Worm (Caenorhabditis elegans) whole organism, L4/young adult: ENCODE measurements around the gene tnt-4.

Experiments
- W03F9.2 ChIP-seq: fragments of 150-350 bp; optimal IDR thresholded peaks from 2 replicates; lab custom pipeline; 2014; ENCODE audit warnings: missing biosample characterization, missing genetic modification characterization
- dao-5 ChIP-seq: sonication (generic microtip); optimal IDR thresholded peaks from 2 replicates; lab custom pipeline; 2016; ENCODE audit warnings: missing genotype, missing genetic modification characterization, moderate library complexity, missing compliant biosample characterization
- him-1 ChIP-seq: sonication (generic microtip); optimal IDR thresholded peaks from 2 replicates; lab custom pipeline; 2016; ENCODE audit warnings: missing genotype, missing genetic modification reagents, missing genetic modification characterization, missing compliant biosample characterization

- TF ChIP-seq him-1 (no peak), dao-5 (tag; lab: Kevin White, UChicago) (no peak), W03F9.2 (tag; lab: Kevin White, UChicago) (no peak)
These were observed 37.5 kb downstream of the tnt-4 start for ce11 chrV:1955246-1955645.
